Worm (Caenorhabditis elegans) whole organism, early embryonic: ENCODE measurements around the gene ZC15.1.
A peak's percentile ranks its signal among the peaks of the same experiment; 100 is the strongest.

Experiments
- B0310.2 ChIP-seq: sonication (generic microtip); optimal IDR thresholded peaks from 2 replicates; lab custom pipeline; 2016; ENCODE audit warnings: mild to moderate bottlenecking, missing genetic modification characterization, missing compliant biosample characterization
- F13C5.2 ChIP-seq: sonication (generic microtip); optimal IDR thresholded peaks from 2 replicates; lab custom pipeline; 2017; ENCODE audit warnings: mild to moderate bottlenecking, missing genetic modification characterization, inconsistent platforms, missing compliant biosample characterization
- aly-1 ChIP-seq: sonication (generic microtip); optimal IDR thresholded peaks from 2 replicates; lab custom pipeline; 2016; ENCODE audit warnings: missing genetic modification characterization, missing compliant biosample characterization
- ama-1 ChIP-seq: fragments of 150-350 bp; optimal IDR thresholded peaks from 2 replicates; lab custom pipeline; 2014
- ceh-13 ChIP-seq: fragments of 200-800 bp; sonication (Bioruptor generic); optimal IDR thresholded peaks from 2 replicates; lab custom pipeline; 2018; ENCODE audit warnings: mild to moderate bottlenecking, missing genetic modification characterization, missing compliant biosample characterization
- ceh-36 ChIP-seq: sonication (generic microtip); optimal IDR thresholded peaks from 2 replicates; lab custom pipeline; 2016; ENCODE audit warnings: missing genetic modification characterization, inconsistent platforms, missing compliant biosample characterization
- ets-7 ChIP-seq: sonication (generic microtip); optimal IDR thresholded peaks from 2 replicates; lab custom pipeline; 2016; ENCODE audit warnings: missing genotype, missing genetic modification characterization, missing compliant biosample characterization
- flt-1 ChIP-seq: fragments of 200-800 bp; sonication (Bioruptor generic); IDR thresholded peaks from 2 replicates; pipeline ENCODE4 v1.3.6; 2022; ENCODE audit warnings: missing genetic modification characterization, missing compliant biosample characterization
- hmbx-1 ChIP-seq: sonication (generic microtip); optimal IDR thresholded peaks from 2 replicates; lab custom pipeline; 2016; ENCODE audit warnings: mild to moderate bottlenecking, missing genetic modification characterization, missing compliant biosample characterization
- hmg-4 ChIP-seq: fragments of 200-800 bp; sonication (Bioruptor generic); optimal IDR thresholded peaks from 2 replicates; lab custom pipeline; 2018; ENCODE audit warnings: mild to moderate bottlenecking, missing genetic modification characterization, missing compliant biosample characterization
- hnd-1 ChIP-seq: sonication (generic microtip); optimal IDR thresholded peaks from 2 replicates; lab custom pipeline; 2016; ENCODE audit warnings: missing genetic modification characterization, missing compliant biosample characterization
- pes-1 ChIP-seq: fragments of 200-800 bp; sonication (Bioruptor generic); IDR thresholded peaks from 2 replicates; pipeline ENCODE4 v1.3.6; 2022; ENCODE audit warnings: missing genetic modification reagents, missing genetic modification characterization, missing compliant biosample characterization
- scrt-1 ChIP-seq: fragments of 200-800 bp; sonication (Bioruptor generic); IDR thresholded peaks from 2 replicates; pipeline ENCODE4 v1.3.6; 2022; ENCODE audit warnings: missing genetic modification characterization, missing compliant biosample characterization
- sea-1 ChIP-seq: fragments of 200-800 bp; sonication (Bioruptor generic); conservative IDR thresholded peaks from 2 replicates; pipeline ENCODE4 v1.3.6; 2022; ENCODE audit warnings: missing genetic modification characterization, missing compliant biosample characterization
- tbx-11 ChIP-seq: fragments of 200-800 bp; sonication (Bioruptor generic); IDR thresholded peaks from 2 replicates; pipeline ENCODE4 v1.3.6; 2022; ENCODE audit warnings: missing genetic modification characterization, missing compliant biosample characterization
- tbx-37 ChIP-seq: fragments of 200-800 bp; sonication (Bioruptor generic); conservative IDR thresholded peaks from 2 replicates; pipeline ENCODE4 v1.3.6; 2022; ENCODE audit warnings: missing genetic modification reagents, missing genetic modification characterization, missing compliant biosample characterization
- tra-4 ChIP-seq: sonication (generic microtip); optimal IDR thresholded peaks from 2 replicates; lab custom pipeline; 2017; ENCODE audit warnings: missing genetic modification characterization, missing compliant biosample characterization

Gene ZC15.1

DNA sequence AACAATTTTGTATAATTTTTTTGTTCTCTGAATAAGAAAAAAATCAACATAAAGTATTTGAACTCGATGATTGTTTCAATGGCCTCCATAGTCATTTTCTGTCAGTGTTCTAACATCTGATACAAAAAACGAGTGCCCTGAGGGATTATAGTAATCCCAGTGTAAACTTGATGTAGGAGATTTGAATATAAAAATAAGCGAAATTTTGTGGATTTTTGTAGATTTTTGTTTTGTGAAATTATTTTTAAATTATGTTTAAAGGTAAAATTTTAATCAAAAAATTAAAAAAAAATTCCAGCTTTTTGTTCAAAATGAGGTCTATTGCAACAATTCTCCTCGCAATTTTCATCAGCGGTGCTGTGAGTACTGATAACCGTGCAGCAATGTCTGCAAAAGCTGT is 19.5 kb downstream of the ZC15.1 start, which contains the start of gene Y38H6A.1:
Gene Y38H6A.1, plus strand, starts transcription at position 301 of the 400 bp plus-strand sequence.
- no peak for TF ChIP-seq flt-1 (GFP tag; lab: Robert Waterston, UW)
- no peak for TF ChIP-seq tbx-11 (GFP tag; lab: Robert Waterston, UW)
- no peak for TF ChIP-seq ets-7 (tag; lab: Kevin White, UChicago)
- no peak for TF ChIP-seq ceh-36 (tag; lab: Kevin White, UChicago)
- no peak for TF ChIP-seq F13C5.2 (tag; lab: Kevin White, UChicago)
- TF ChIP-seq sea-1 (GFP tag; lab: Robert Waterston, UW): no peak
- no peak for TF ChIP-seq tra-4
- TF ChIP-seq hmg-4 (GFP tag; lab: Kevin White, UChicago): no peak
- no peak for TF ChIP-seq B0310.2
- TF ChIP-seq ceh-13: no peak
- TF ChIP-seq pes-1 (GFP tag; lab: Robert Waterston, UW): no peak
- no peak for TF ChIP-seq aly-1

DNA sequence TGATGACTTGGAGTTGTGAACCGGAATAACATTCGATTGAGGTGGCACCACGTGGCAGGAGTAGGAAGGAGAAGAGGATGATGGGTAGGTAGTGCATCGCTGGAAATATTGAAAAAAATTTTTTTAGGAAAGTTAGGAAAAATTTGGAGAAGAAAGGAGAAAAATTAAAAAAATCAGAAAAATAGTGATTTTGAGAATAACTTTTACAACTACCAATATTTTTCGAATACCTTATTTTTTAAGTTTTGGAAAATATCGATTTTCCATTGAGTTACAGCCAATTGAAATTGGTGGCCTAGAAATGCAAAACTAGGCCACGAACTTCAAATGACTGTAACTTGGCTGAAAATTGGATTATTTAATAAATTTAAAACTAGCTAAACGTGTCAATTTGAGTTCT is 29.4 kb downstream of the ZC15.1 start, which contains the start of gene Y38H6A.5:
Gene Y38H6A.5, minus strand, starts transcription at position 101 of the 400 bp plus-strand sequence.
- no peak for TF ChIP-seq hnd-1 (tag; lab: Kevin White, UChicago)
- no peak for TF ChIP-seq pes-1 (GFP tag; lab: Robert Waterston, UW)
- TF ChIP-seq tbx-11 (GFP tag; lab: Robert Waterston, UW): no peak
- TF ChIP-seq flt-1 (GFP tag; lab: Robert Waterston, UW): no peak
- no peak for TF ChIP-seq hmg-4 (GFP tag; lab: Kevin White, UChicago)
- TF ChIP-seq F13C5.2 (tag; lab: Kevin White, UChicago): no peak
- TF ChIP-seq ceh-36 (tag; lab: Kevin White, UChicago): no peak
- TF ChIP-seq ama-1 (lab: Kevin White, UChicago): no peak
- TF ChIP-seq B0310.2: no peak
- no peak for TF ChIP-seq ets-7 (tag; lab: Kevin White, UChicago)
- TF ChIP-seq aly-1: no peak
- no peak for TF ChIP-seq scrt-1
- TF ChIP-seq ceh-13: no peak
- TF ChIP-seq tra-4: no peak
- no peak for TF ChIP-seq hmbx-1 (tag; lab: Kevin White, UChicago)
- no peak for TF ChIP-seq tbx-37
- TF ChIP-seq sea-1 (GFP tag; lab: Robert Waterston, UW): no peak

DNA sequence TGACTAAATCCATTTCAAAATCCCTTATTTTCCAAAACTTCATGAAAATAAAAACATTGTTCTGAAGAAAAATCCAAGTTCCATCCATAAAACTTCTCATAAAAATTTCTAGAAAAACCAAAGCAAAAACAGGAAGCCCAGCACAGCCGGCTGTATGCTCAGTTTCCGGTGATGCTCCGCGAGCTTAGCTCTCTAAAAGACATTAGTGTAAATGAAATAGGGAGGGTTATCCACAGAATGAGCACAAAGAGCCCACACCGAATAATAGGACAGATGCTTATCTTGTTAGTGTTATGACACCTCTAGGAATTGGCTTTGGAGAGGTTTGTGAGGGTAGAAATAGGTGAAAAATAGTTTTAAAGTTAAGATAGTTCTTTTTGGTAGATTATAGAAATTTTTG is 32.1 kb downstream of the ZC15.1 start:
- TF ChIP-seq pes-1 (GFP tag; lab: Robert Waterston, UW) (no peak), tbx-11 (GFP tag; lab: Robert Waterston, UW) (no peak), ceh-13 (no peak), ceh-36 (tag; lab: Kevin White, UChicago) (no peak), tbx-37 (no peak), hmbx-1 (tag; lab: Kevin White, UChicago) (no peak), scrt-1 (no peak), hmg-4 (GFP tag; lab: Kevin White, UChicago) (no peak), hnd-1 (tag; lab: Kevin White, UChicago) (no peak), aly-1 (no peak), flt-1 (GFP tag; lab: Robert Waterston, UW) (no peak), F13C5.2 (tag; lab: Kevin White, UChicago) (no peak), tra-4 (no peak), ama-1 (lab: Kevin White, UChicago) (no peak)

DNA sequence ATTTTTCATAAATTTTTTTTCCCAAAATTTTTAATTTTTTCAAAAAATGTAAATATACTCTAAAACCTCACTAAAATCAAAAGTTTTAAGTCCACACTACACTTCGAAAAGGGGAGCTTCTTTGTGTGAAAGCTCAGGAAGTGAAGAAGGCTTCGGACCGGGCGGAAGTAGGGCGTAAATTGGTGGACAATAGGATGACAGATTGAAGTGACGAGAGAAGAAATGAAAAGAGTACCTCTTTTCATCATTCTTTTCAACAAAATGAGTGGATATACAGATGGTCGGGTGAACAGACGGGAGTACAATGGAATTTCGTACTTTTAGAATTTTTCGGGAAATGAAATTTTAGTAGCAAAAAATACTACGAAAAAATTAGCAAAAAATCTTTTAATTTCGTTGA is 33.0 kb downstream of the ZC15.1 start:
- TF ChIP-seq hmg-4 (GFP tag; lab: Kevin White, UChicago) (no peak), scrt-1 (no peak), aly-1 (no peak), tbx-11 (GFP tag; lab: Robert Waterston, UW) (no peak), F13C5.2 (tag; lab: Kevin White, UChicago) (no peak), ets-7 (tag; lab: Kevin White, UChicago) (no peak), ceh-13 (no peak), sea-1 (GFP tag; lab: Robert Waterston, UW) (no peak), hnd-1 (tag; lab: Kevin White, UChicago) (no peak), ama-1 (lab: Kevin White, UChicago) (no peak), hmbx-1 (tag; lab: Kevin White, UChicago) (no peak), ceh-36 (tag; lab: Kevin White, UChicago) (no peak), pes-1 (GFP tag; lab: Robert Waterston, UW) (no peak), tra-4 (no peak), B0310.2 (no peak), flt-1 (GFP tag; lab: Robert Waterston, UW) (no peak)

DNA sequence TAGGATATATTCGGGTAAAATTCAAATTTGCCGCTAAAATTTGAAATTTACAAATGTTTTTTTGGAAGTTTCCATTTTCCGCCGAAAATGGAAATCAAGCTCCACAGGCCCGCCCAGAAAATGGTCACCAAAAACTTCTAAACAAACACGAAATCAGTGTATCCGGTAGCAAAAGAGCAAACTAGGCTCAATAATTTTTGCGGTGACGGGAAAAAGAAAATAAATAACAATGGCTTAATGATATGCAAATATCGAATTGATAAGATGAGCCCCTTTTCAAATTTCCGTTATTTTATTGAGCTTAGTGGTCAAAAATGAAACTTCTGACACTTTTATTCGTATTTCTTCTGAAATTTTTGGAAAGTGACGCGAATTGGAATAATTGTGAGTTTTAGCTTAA is 39.0 kb downstream of the ZC15.1 start, which contains the start of gene Y38H6A.3:
Gene Y38H6A.3, plus strand, starts transcription at position 301 of the 400 bp plus-strand sequence.
- TF ChIP-seq aly-1: no peak
- no peak for TF ChIP-seq ets-7 (tag; lab: Kevin White, UChicago)
- TF ChIP-seq scrt-1: no peak
- TF ChIP-seq ceh-36 (tag; lab: Kevin White, UChicago): no peak
- TF ChIP-seq ama-1 (lab: Kevin White, UChicago): no peak
- TF ChIP-seq F13C5.2 (tag; lab: Kevin White, UChicago): no peak
- no peak for TF ChIP-seq hnd-1 (tag; lab: Kevin White, UChicago)
- no peak for TF ChIP-seq sea-1 (GFP tag; lab: Robert Waterston, UW)
- TF ChIP-seq pes-1 (GFP tag; lab: Robert Waterston, UW): no peak
- no peak for TF ChIP-seq hmg-4 (GFP tag; lab: Kevin White, UChicago)
- no peak for TF ChIP-seq B0310.2
- TF ChIP-seq ceh-13: no peak

DNA sequence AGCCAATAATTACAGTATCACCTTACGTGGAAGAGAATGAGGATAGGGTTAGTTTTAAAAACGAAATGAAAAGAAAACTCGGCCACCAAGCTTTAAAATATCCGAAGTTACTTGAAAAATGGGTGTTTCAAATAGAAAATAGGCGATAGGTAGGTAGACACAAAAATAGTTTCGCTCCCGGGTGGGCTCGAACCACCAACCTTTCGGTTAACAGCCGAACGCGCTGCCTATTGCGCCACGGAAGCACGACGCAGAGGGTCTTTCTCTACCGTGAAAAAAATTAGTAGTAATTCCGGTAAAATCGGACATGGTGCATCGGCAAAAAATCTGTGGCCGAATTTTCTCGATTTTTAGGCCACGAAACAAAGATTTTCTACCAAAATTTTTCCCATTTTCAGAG is 41.7 kb downstream of the ZC15.1 start:
- TF ChIP-seq hmg-4 (GFP tag; lab: Kevin White, UChicago) (no peak), ceh-13 (no peak), hmbx-1 (tag; lab: Kevin White, UChicago) (no peak), pes-1 (GFP tag; lab: Robert Waterston, UW) (0 out of 2 replicates have a peak, but pooled peaks have one; percentile 36), B0310.2 (no peak)

DNA sequence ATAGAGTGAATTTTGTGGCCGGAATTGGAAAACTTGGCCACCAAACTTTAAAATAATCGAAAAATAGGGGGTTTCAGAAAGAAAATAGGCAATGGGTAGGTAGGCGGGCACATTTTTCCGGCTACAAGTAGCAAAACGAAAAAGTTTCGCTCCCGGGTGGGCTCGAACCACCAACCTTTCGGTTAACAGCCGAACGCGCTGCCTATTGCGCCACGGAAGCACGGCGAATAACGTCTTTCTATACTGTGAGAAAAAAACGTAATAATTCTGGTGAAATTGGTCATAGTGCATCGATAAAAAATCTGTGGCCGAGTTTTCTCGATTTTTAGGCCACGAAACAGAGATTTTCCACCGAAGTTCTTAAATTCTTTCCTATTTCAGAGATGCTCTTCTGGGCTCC is 44.5 kb downstream of the ZC15.1 start:
- TF ChIP-seq ceh-36 (tag; lab: Kevin White, UChicago) (no peak), ets-7 (tag; lab: Kevin White, UChicago) (no peak), tbx-11 (GFP tag; lab: Robert Waterston, UW) (no peak)
